Fruit fly (Drosophila melanogaster): Measurements from ENCODE around the gene CG13841.

DNA sequence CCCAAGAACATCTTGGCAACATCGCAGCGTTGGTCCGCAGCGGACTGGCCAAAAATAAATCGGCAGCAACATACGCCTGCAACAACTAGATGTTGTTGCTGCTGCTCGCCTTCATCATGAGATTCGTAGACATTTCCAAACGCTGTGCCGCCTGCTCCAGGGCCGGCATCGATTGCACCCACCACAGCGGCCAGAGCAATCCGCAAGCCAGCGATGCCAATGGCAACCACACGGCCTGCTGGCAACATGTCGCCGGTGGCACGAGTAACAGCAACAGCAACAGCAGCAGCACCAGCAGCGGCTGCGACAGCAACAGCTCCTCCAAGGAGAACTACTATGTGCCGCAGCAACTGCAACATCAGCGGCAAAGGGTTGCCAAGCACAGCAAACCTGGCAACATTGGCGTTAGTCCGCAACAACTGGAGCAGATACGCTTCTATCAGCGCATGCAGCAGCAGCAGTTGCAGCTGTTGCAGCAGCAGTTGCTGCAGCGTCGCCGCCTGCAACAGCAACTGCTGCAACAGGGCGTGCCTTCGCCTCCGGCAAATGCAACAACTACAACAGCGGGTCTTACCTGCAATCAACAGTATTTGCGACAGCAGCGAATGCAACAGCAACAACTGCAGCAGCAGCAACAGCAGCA, 17.3 kb upstream of the CG13841 start:
- TF ChIP-seq CG10348 (GFP tag; IDR thresholded peaks at IDR 0.05): no peak
- no peak for TF ChIP-seq CG4496 (GFP tag; IDR thresholded peaks at IDR 0.05)
- TF ChIP-seq Ets98B (GFP tag; IDR thresholded peaks at IDR 0.05): no peak
- no peak for TF ChIP-seq CG17806 (tag; optimal IDR thresholded peaks at IDR 0.05)
- TF ChIP-seq CG34367 (tag; optimal IDR thresholded peaks at IDR 0.05): no peak
- TF ChIP-seq Pif1A (GFP tag; optimal IDR thresholded peaks at IDR 0.05): no peak
